Fruit fly (Drosophila melanogaster): ENCODE data around the gene Cad86C.

The Cad86C gene

dm6 chr3R:10784058-10784499 is 42.8 kb upstream of the Cad86C start, which contains the start of the genes mRpL37 and Rbp1 (continued):
- TF ChIP-seq CG5953 (GFP tag; IDR thresholded peaks at IDR 0.05): no peak
- TF ChIP-seq CG14965 (GFP tag; optimal IDR thresholded peaks at IDR 0.05; ENCODE audit: borderline replicate concordance): no peak
- peak; percentile 42 for TF ChIP-seq gfzf (GFP tag; optimal IDR thresholded peaks at IDR 0.05)
- peak; percentile 42 for TF ChIP-seq CHES-1-like (GFP tag; optimal IDR thresholded peaks at IDR 0.05)
- TF ChIP-seq CG8359 (GFP tag; optimal IDR thresholded peaks at IDR 0.05; ENCODE audit: borderline replicate concordance): no peak
- peak; percentile 85 for TF ChIP-seq Hr3 (GFP tag; optimal IDR thresholded peaks at IDR 0.05)
- peak; percentile 84 for TF ChIP-seq CG13287 (GFP tag; IDR thresholded peaks at IDR 0.05; ENCODE audit: partially characterized antibody)
- no peak for TF ChIP-seq wor (GFP tag; IDR thresholded peaks at IDR 0.05)
- TF ChIP-seq sens (GFP tag): peak; percentile 92
- no peak for TF ChIP-seq Lpt (GFP tag; optimal IDR thresholded peaks at IDR 0.05)
- TF ChIP-seq CG9932 (GFP tag; IDR thresholded peaks at IDR 0.05): peak; percentile 91
- no peak for TF ChIP-seq emc (GFP tag; optimal IDR thresholded peaks at IDR 0.05)
- peak; percentile 87 for TF ChIP-seq CG6272 (GFP tag; IDR thresholded peaks at IDR 0.05)
- no peak for TF ChIP-seq CG5180 (GFP tag; optimal IDR thresholded peaks at IDR 0.05)
- TF ChIP-seq pb (GFP tag; optimal IDR thresholded peaks at IDR 0.05): no peak
- peak; percentile 78 for TF ChIP-seq pnt (GFP tag; optimal IDR thresholded peaks at IDR 0.05)
- peak; percentile 59; the same call in 1 of the 2 replicates for TF ChIP-seq onecut (GFP tag; IDR thresholded peaks at IDR 0.05)
- TF ChIP-seq danr (GFP tag; IDR thresholded peaks at IDR 0.05): peak; percentile 52
- TF ChIP-seq jing (GFP tag; optimal IDR thresholded peaks at IDR 0.05): peak; percentile 1
- TF ChIP-seq ewg (GFP tag; optimal IDR thresholded peaks at IDR 0.05): peak; percentile 18
- TF ChIP-seq Asciz (GFP tag; optimal IDR thresholded peaks at IDR 0.05): no peak
- TF ChIP-seq ase (GFP tag; IDR thresholded peaks at IDR 0.05): peak; percentile 27; the same call in 1 of the 3 replicates
- TF ChIP-seq fu2 (GFP tag; optimal IDR thresholded peaks at IDR 0.05): no peak
- TF ChIP-seq jumu (GFP tag; optimal IDR thresholded peaks at IDR 0.05): peak; percentile 50
- TF ChIP-seq CG9797 (GFP tag; optimal IDR thresholded peaks at IDR 0.05): peak; percentile 71
- peak; percentile 87 for TF ChIP-seq CG13424 (tag; optimal IDR thresholded peaks at IDR 0.05)
- peak; percentile 11 for TF ChIP-seq CG6654 (GFP tag; optimal IDR thresholded peaks at IDR 0.05)
- peak; percentile 66 for TF ChIP-seq HLH54F (GFP tag; optimal IDR thresholded peaks at IDR 0.05)
- TF ChIP-seq unc-4 (GFP tag; IDR thresholded peaks at IDR 0.05; ENCODE audit: partially characterized antibody): peak; percentile 94
- peak; percentile 86 for TF ChIP-seq sna (GFP tag; IDR thresholded peaks at IDR 0.05; ENCODE audit: partially characterized antibody)
- no peak for TF ChIP-seq Atf6 (GFP tag; IDR thresholded peaks at IDR 0.05)
- TF ChIP-seq CG3163 (GFP tag; optimal IDR thresholded peaks at IDR 0.05): no peak
- TF ChIP-seq pfk (GFP tag; optimal IDR thresholded peaks at IDR 0.05): no peak
- TF ChIP-seq Lim3 (GFP tag; IDR thresholded peaks at IDR 0.05): no peak
- no peak for TF ChIP-seq sens-2 (GFP tag; IDR thresholded peaks at IDR 0.05)
- peak in 1 of 2 experiments; percentile 55 for TF ChIP-seq Hr51 (GFP tag; optimal IDR thresholded peaks at IDR 0.05)
- TF ChIP-seq CG2202 (tag; optimal IDR thresholded peaks at IDR 0.05): peak; percentile 23
- no peak for TF ChIP-seq disco-r (GFP tag; optimal IDR thresholded peaks at IDR 0.05)
- no peak for TF ChIP-seq ERR (GFP tag; optimal IDR thresholded peaks at IDR 0.05)
- no peak for TF ChIP-seq NK7.1 (GFP tag; optimal IDR thresholded peaks at IDR 0.05)
- TF ChIP-seq CG2120 (GFP tag; optimal IDR thresholded peaks at IDR 0.05): peak; percentile 80
- TF ChIP-seq Fer2 (tag; optimal IDR thresholded peaks at IDR 0.05): peak; percentile 45
- peak; percentile 65 for TF ChIP-seq Meics (GFP tag; optimal IDR thresholded peaks at IDR 0.05)
- TF ChIP-seq Hsf (GFP tag; optimal IDR thresholded peaks at IDR 0.05): peak; percentile 80
- peak; percentile 63 for TF ChIP-seq CG2116 (GFP tag; optimal IDR thresholded peaks at IDR 0.05)
- TF ChIP-seq aop (GFP tag; IDR thresholded peaks at IDR 0.05): no peak
- no peak for TF ChIP-seq CG6813 (GFP tag; optimal IDR thresholded peaks at IDR 0.05)
- TF ChIP-seq vnd (GFP tag; IDR thresholded peaks at IDR 0.05; ENCODE audit: partially characterized antibody): peak; percentile 88
- TF ChIP-seq unpg (GFP tag; optimal IDR thresholded peaks at IDR 0.05): peak; percentile 69
- no peak for TF ChIP-seq cad (GFP tag; optimal IDR thresholded peaks at IDR 0.05)
- TF ChIP-seq GATAe (GFP tag; conservative IDR thresholded peaks at IDR 0.05): no peak
